Fruit fly (Drosophila melanogaster) whole organism, embryonic: Measurements from ENCODE around the gene CG17028.

Experiments
- Atf6 ChIP-seq: fragments of 200-800 bp; sonication (Bioruptor generic); IDR thresholded peaks from 2 replicates; pipeline ENCODE4 v1.3.6; 2022; ENCODE audit warnings: missing biosample characterization, missing genetic modification characterization
- BtbVII ChIP-seq: fragments of 200-800 bp; sonication (Bioruptor generic); optimal IDR thresholded peaks from 3 replicates; lab custom pipeline; 2017; ENCODE audit warnings: missing biosample characterization, mild to moderate bottlenecking, missing genetic modification characterization
- CG11093 ChIP-seq: fragments of 200-800 bp; sonication (Bioruptor generic); IDR thresholded peaks from 3 replicates; pipeline ENCODE4 v1.3.6; 2022; ENCODE audit warnings: missing biosample characterization, missing genetic modification characterization
- CG11560 ChIP-seq: fragments of 200-800 bp; sonication (Bioruptor generic); IDR thresholded peaks from 3 replicates; pipeline ENCODE4 v1.3.6; 2022; ENCODE audit warnings: missing biosample characterization, missing genetic modification characterization
- CG11695 ChIP-seq: fragments of 200-800 bp; sonication (Bioruptor generic); IDR thresholded peaks from 3 replicates; pipeline ENCODE4 v1.3.6; 2022; ENCODE audit warnings: missing biosample characterization, missing genetic modification characterization
- CG12219 ChIP-seq: fragments of 200-800 bp; sonication (Bioruptor generic); optimal IDR thresholded peaks from 3 replicates; lab custom pipeline; 2018; ENCODE audit warnings: missing biosample characterization, mild to moderate bottlenecking, missing genetic modification characterization
- CG12744 ChIP-seq: fragments of 200-800 bp; sonication (Bioruptor generic); optimal IDR thresholded peaks from 2 replicates; lab custom pipeline; 2016; ENCODE audit warnings: missing biosample characterization, missing genetic modification characterization
- CG16813 ChIP-seq: fragments of 200-800 bp; sonication (Bioruptor generic); IDR thresholded peaks from 3 replicates; pipeline ENCODE4 v1.3.6; 2022; ENCODE audit warnings: missing biosample characterization, missing genetic modification characterization; ENCODE audit not compliant: partially characterized antibody
- CG16863 ChIP-seq: fragments of 200-800 bp; sonication (Bioruptor generic); optimal IDR thresholded peaks from 3 replicates; lab custom pipeline; 2016; ENCODE audit warnings: missing biosample characterization, missing genetic modification characterization
- CG17186 ChIP-seq: fragments of 200-800 bp; sonication (Bioruptor generic); optimal IDR thresholded peaks from 3 replicates; lab custom pipeline; 2017; ENCODE audit warnings: missing biosample characterization, missing genetic modification reagents, missing genetic modification characterization
- CG18262 ChIP-seq: fragments of 200-800 bp; optimal IDR thresholded peaks from 3 replicates; lab custom pipeline; 2019; ENCODE audit warnings: missing biosample characterization, mild to moderate bottlenecking, missing genetic modification characterization, moderate library complexity
- CG32772 ChIP-seq: fragments of 200-800 bp; sonication (Bioruptor generic); IDR thresholded peaks from 2 replicates; pipeline ENCODE4 v1.3.6; 2022; ENCODE audit warnings: missing biosample characterization, missing genetic modification characterization
- CG33213 ChIP-seq: fragments of 200-800 bp; sonication (Bioruptor generic); optimal IDR thresholded peaks from 3 replicates; lab custom pipeline; 2016; ENCODE audit warnings: missing biosample characterization, missing genetic modification characterization
- CG6272 ChIP-seq: fragments of 200-800 bp; sonication (Bioruptor generic); IDR thresholded peaks from 2 replicates; pipeline ENCODE4 v1.3.6; 2022; ENCODE audit warnings: missing biosample characterization, missing genetic modification characterization
- CG8290 ChIP-seq, 3 experiments: fragments of 200-800 bp; sonication (Bioruptor generic); optimal IDR thresholded peaks; 2 replicates each; lab custom pipeline; 2016 to 2019; ENCODE audit warnings: missing biosample characterization in 3 of 3, missing genetic modification characterization in 3 of 3, mild to moderate bottlenecking in 2 of 3, moderate library complexity in 1 of 3
- Dip2 ChIP-seq: fragments of 200-800 bp; sonication (Bioruptor generic); IDR thresholded peaks from 2 replicates; pipeline ENCODE4 v1.3.6; 2022; ENCODE audit warnings: missing biosample characterization, missing genetic modification characterization
- Doc3 ChIP-seq: fragments of 200-800 bp; sonication (Bioruptor generic); IDR thresholded peaks from 3 replicates; pipeline ENCODE4 v1.3.6; 2022; ENCODE audit warnings: missing biosample characterization, missing genetic modification characterization; ENCODE audit not compliant: partially characterized antibody
- E2f2 ChIP-seq: fragments of 200-800 bp; sonication (Bioruptor generic); IDR thresholded peaks from 2 replicates; pipeline ENCODE4 v1.3.6; 2022; ENCODE audit warnings: missing biosample characterization, missing genetic modification characterization
- Fer1 ChIP-seq: fragments of 200-800 bp; sonication (Bioruptor generic); optimal IDR thresholded peaks from 2 replicates; lab custom pipeline; 2017; ENCODE audit warnings: missing biosample characterization, mild to moderate bottlenecking, missing genetic modification characterization
- Fer2 ChIP-seq: fragments of 200-800 bp; sonication (Bioruptor generic); optimal IDR thresholded peaks from 2 replicates; lab custom pipeline; 2018; ENCODE audit warnings: missing biosample characterization, mild to moderate bottlenecking, missing genetic modification characterization, moderate library complexity
- Gsc ChIP-seq: fragments of 200-800 bp; sonication (Bioruptor generic); IDR thresholded peaks from 2 replicates; pipeline ENCODE4 v1.3.6; 2022; ENCODE audit warnings: missing biosample characterization, missing genetic modification characterization
- HLH4C ChIP-seq: fragments of 200-800 bp; sonication (Bioruptor generic); IDR thresholded peaks from 3 replicates; pipeline ENCODE4 v1.3.6; 2022; ENCODE audit warnings: missing biosample characterization, missing genetic modification characterization; ENCODE audit not compliant: partially characterized antibody
- Hand ChIP-seq: fragments of 200-800 bp; sonication (Bioruptor generic); optimal IDR thresholded peaks from 2 replicates; lab custom pipeline; 2017; ENCODE audit warnings: mild to moderate bottlenecking, missing biosample characterization, missing genetic modification reagents, missing genetic modification characterization
- HmgD ChIP-seq: fragments of 200-800 bp; sonication (Bioruptor generic); optimal IDR thresholded peaks from 3 replicates; lab custom pipeline; 2016; ENCODE audit warnings: missing biosample characterization, missing genetic modification characterization
- NFAT ChIP-seq: fragments of 200-800 bp; sonication (Bioruptor generic); IDR thresholded peaks from 2 replicates; pipeline ENCODE4 v1.3.6; 2022; ENCODE audit warnings: missing biosample characterization, missing genetic modification characterization
- Rx ChIP-seq: fragments of 200-800 bp; sonication (Bioruptor generic); IDR thresholded peaks from 2 replicates; pipeline ENCODE4 v1.3.6; 2022; ENCODE audit warnings: missing biosample characterization, missing genetic modification characterization
- Stat92E ChIP-seq, 3 experiments: fragments of >200 bp in 2 of 3; fragments of 200-800 bp in 1 of 3; sonication (Bioruptor generic) in 1 of 3; optimal IDR thresholded peaks; 2 replicates each; lab custom pipeline; 2017 to 2019; ENCODE audit warnings: missing biosample characterization in 3 of 3, missing genetic modification characterization in 3 of 3, mild to moderate bottlenecking in 1 of 3, moderate library complexity in 1 of 3
- Taf1 ChIP-seq: fragments of 200-800 bp; sonication (Bioruptor generic); IDR thresholded peaks from 2 replicates; pipeline ENCODE4 v1.3.6; 2022; ENCODE audit warnings: missing biosample characterization, missing genetic modification characterization
- Xrp1 ChIP-seq: fragments of 200-800 bp; sonication (Bioruptor generic); IDR thresholded peaks from 2 replicates; pipeline ENCODE4 v1.3.6; 2022; ENCODE audit warnings: missing biosample characterization, missing genetic modification characterization
- az2 ChIP-seq: fragments of 200-800 bp; sonication (Bioruptor generic); optimal IDR thresholded peaks from 3 replicates; lab custom pipeline; 2016; ENCODE audit warnings: missing biosample characterization, missing genetic modification characterization
- esg ChIP-seq: fragments of 200-800 bp; sonication (Bioruptor generic); conservative IDR thresholded peaks from 2 replicates; pipeline ENCODE4 v1.3.6; 2022; ENCODE audit warnings: missing biosample characterization, missing genetic modification characterization
- gfzf ChIP-seq: fragments of 200-800 bp; sonication (Bioruptor generic); optimal IDR thresholded peaks from 2 replicates; lab custom pipeline; 2016; ENCODE audit warnings: missing biosample characterization, mild to moderate bottlenecking, missing genetic modification characterization, moderate library complexity
- lbe ChIP-seq: fragments of 200-800 bp; sonication (Bioruptor generic); optimal IDR thresholded peaks from 2 replicates; lab custom pipeline; 2016; ENCODE audit warnings: missing biosample characterization, mild to moderate bottlenecking, missing genetic modification characterization
- pb ChIP-seq: fragments of 200-800 bp; sonication (Bioruptor generic); optimal IDR thresholded peaks from 3 replicates; lab custom pipeline; 2016; ENCODE audit warnings: missing biosample characterization, missing genetic modification characterization
- phol ChIP-seq: fragments of 200-800 bp; sonication (Bioruptor generic); optimal IDR thresholded peaks from 3 replicates; lab custom pipeline; 2018; ENCODE audit warnings: missing biosample characterization, mild to moderate bottlenecking, missing genetic modification characterization, moderate library complexity
- pita ChIP-seq: fragments of 200-800 bp; sonication (Bioruptor generic); optimal IDR thresholded peaks from 2 replicates; lab custom pipeline; 2017; ENCODE audit warnings: missing biosample characterization, mild to moderate bottlenecking, missing genetic modification characterization
- pnt ChIP-seq: fragments of 200-800 bp; sonication (Bioruptor generic); optimal IDR thresholded peaks from 3 replicates; lab custom pipeline; 2016; ENCODE audit warnings: missing biosample characterization, missing genetic modification characterization
- pzg ChIP-seq: fragments of 200-800 bp; sonication (Bioruptor generic); optimal IDR thresholded peaks from 3 replicates; lab custom pipeline; 2018; ENCODE audit warnings: missing biosample characterization, mild to moderate bottlenecking, missing genetic modification characterization, moderate library complexity
- seq ChIP-seq: fragments of 200-800 bp; sonication (Bioruptor generic); IDR thresholded peaks from 2 replicates; pipeline ENCODE4 v1.3.6; 2022; ENCODE audit warnings: missing biosample characterization, missing genetic modification characterization
- slp2 ChIP-seq: fragments of 200-800 bp; sonication (Bioruptor generic); optimal IDR thresholded peaks from 2 replicates; lab custom pipeline; 2016; ENCODE audit warnings: missing biosample characterization, missing genetic modification characterization
- sr ChIP-seq: fragments of 200-800 bp; sonication (Bioruptor generic); IDR thresholded peaks from 3 replicates; pipeline ENCODE4 v1.3.6; 2022; ENCODE audit warnings: missing biosample characterization, missing genetic modification characterization
- trem ChIP-seq: fragments of 200-800 bp; optimal IDR thresholded peaks from 3 replicates; lab custom pipeline; 2019; ENCODE audit warnings: missing biosample characterization, mild to moderate bottlenecking, missing genetic modification characterization, moderate library complexity
- ttk ChIP-seq: fragments of 200-800 bp; sonication (Bioruptor generic); IDR thresholded peaks from 2 replicates; pipeline ENCODE4 v2.1.2; 2022; ENCODE audit warnings: missing biosample characterization, missing genetic modification characterization
- tx ChIP-seq: fragments of 200-800 bp; sonication (Bioruptor generic); optimal IDR thresholded peaks from 2 replicates; lab custom pipeline; 2016; ENCODE audit warnings: missing biosample characterization, missing genetic modification characterization
- unc-4 ChIP-seq: fragments of 200-800 bp; sonication (Bioruptor generic); IDR thresholded peaks from 2 replicates; pipeline ENCODE4 v1.3.6; 2022; ENCODE audit warnings: missing biosample characterization, missing genetic modification characterization; ENCODE audit not compliant: partially characterized antibody
- usp ChIP-seq: fragments of >200 bp; optimal IDR thresholded peaks from 2 replicates; lab custom pipeline; 2017; ENCODE audit warnings: missing biosample characterization, missing genetic modification characterization
- vfl ChIP-seq: fragments of 200-800 bp; sonication (Bioruptor generic); optimal IDR thresholded peaks from 2 replicates; lab custom pipeline; 2016; ENCODE audit warnings: missing biosample characterization, missing genetic modification characterization
- yki ChIP-seq: fragments of >200 bp; optimal IDR thresholded peaks from 3 replicates; lab custom pipeline; 2018
- zen2 ChIP-seq: fragments of 200-800 bp; sonication (Bioruptor generic); IDR thresholded peaks from 3 replicates; pipeline ENCODE4 v1.3.6; 2022; ENCODE audit warnings: missing biosample characterization, missing genetic modification characterization; ENCODE audit not compliant: partially characterized antibody

CG17028 gene

dm6 chr3L:16004401-16005237 lies 26.3 kb downstream of the CG17028 start, which contains the start of the genes hzg and mRpS31 (continued):
- TF ChIP-seq CG8290 (GFP tag; optimal IDR thresholded peaks at IDR 0.05; lab: Kevin White, UChicago) (peak; percentile 36), CG8290 (tag; optimal IDR thresholded peaks at IDR 0.05; lab: Kevin White, UChicago) (peak in 1 of 2 experiments; percentile 5), Dip2 (GFP tag; lab: Robert Waterston, UW) (no peak), Fer2 (tag; lab: Kevin White, UChicago) (peak; percentile 20), ttk (GFP tag; lab: Robert Waterston, UW) (peak; percentile 23; the same call in 1 of the 2 replicates), CG11695 (no peak), Hand (GFP tag; lab: Kevin White, UChicago) (no peak), pnt (GFP tag; lab: Kevin White, UChicago) (peak; percentile 30), CG18262 (tag; lab: Kevin White, UChicago) (peak; percentile 66), Rx (no peak), tx (GFP tag; lab: Kevin White, UChicago) (peak; percentile 38), yki (lab: Kevin White, UChicago) (no peak), CG11093 (GFP tag; lab: Robert Waterston, UW) (no peak), CG33213 (GFP tag; lab: Kevin White, UChicago) (peak; percentile 54), slp2 (peak; percentile 5), Atf6 (GFP tag; lab: Robert Waterston, UW) (peak; percentile 48; the same call in 1 of the 2 replicates), Fer1 (GFP tag; lab: Kevin White, UChicago) (no peak), esg (GFP tag; lab: Robert Waterston, UW) (peak; percentile 18; the same call in 1 of the 2 replicates), phol (tag; lab: Kevin White, UChicago) (peak; percentile 73), vfl (GFP tag; lab: Kevin White, UChicago) (no peak), NFAT (GFP tag; lab: Robert Waterston, UW) (no peak), trem (tag; lab: Kevin White, UChicago) (peak; percentile 99), pzg (GFP tag; lab: Kevin White, UChicago) (peak; percentile 61), usp (no peak), CG12744 (peak; percentile 40), Gsc (GFP tag; lab: Robert Waterston, UW) (no peak), pb (GFP tag; lab: Kevin White, UChicago) (peak; percentile 12), CG16813 (no peak), CG11560 (tag; lab: Robert Waterston, UW) (peak; percentile 17; the same call in 1 of the 3 replicates), CG17186 (GFP tag; lab: Kevin White, UChicago) (no peak), Stat92E (GFP tag; optimal IDR thresholded peaks at IDR 0.05; lab: Kevin White, UChicago) (no peak), zen2 (GFP tag; lab: Robert Waterston, UW) (no peak), az2 (GFP tag; lab: Kevin White, UChicago) (peak; percentile 57), CG12219 (no peak), HLH4C (GFP tag; lab: Robert Waterston, UW) (no peak), Taf1 (GFP tag; lab: Robert Waterston, UW) (peak; percentile 54; the same call in 1 of the 2 replicates), CG6272 (GFP tag; lab: Robert Waterston, UW) (peak; percentile 51), CG32772 (GFP tag; lab: Robert Waterston, UW) (no peak), gfzf (GFP tag; lab: Kevin White, UChicago) (peak; percentile 89), BtbVII (peak; percentile 9), Xrp1 (GFP tag; lab: Robert Waterston, UW) (peak; percentile 52; the same call in 1 of the 2 replicates), HmgD (GFP tag; lab: Kevin White, UChicago) (no peak), E2f2 (no peak; the same call in 1 of the 2 replicates), pita (GFP tag; lab: Kevin White, UChicago) (no peak), CG16863 (peak; percentile 60), seq (GFP tag; lab: Robert Waterston, UW) (no peak), sr (GFP tag; lab: Robert Waterston, UW) (peak; percentile 61; the same call in 1 of the 3 replicates), unc-4 (GFP tag; lab: Robert Waterston, UW) (no peak), Doc3 (GFP tag; lab: Robert Waterston, UW) (no peak), lbe (GFP tag; lab: Kevin White, UChicago) (no peak)
